Worm (Caenorhabditis elegans) whole organism, L2 larva: ENCODE data around the gene molo-1.

Experiments
- R02D3.7 ChIP-seq: fragments of 150-350 bp; optimal IDR thresholded peaks from 2 replicates; lab custom pipeline; 2014; ENCODE audit warnings: missing biosample characterization, missing genetic modification characterization
- aly-2 ChIP-seq: fragments of 150-350 bp; optimal IDR thresholded peaks from 2 replicates; lab custom pipeline; 2014; ENCODE audit warnings: missing biosample characterization, missing genetic modification characterization
- egl-27 ChIP-seq: sonication (generic microtip); optimal IDR thresholded peaks from 3 replicates; lab custom pipeline; 2017; ENCODE audit warnings: missing biosample characterization, missing genetic modification reagents, missing genetic modification characterization
- snpc-4 ChIP-seq: fragments of 150-350 bp; optimal IDR thresholded peaks from 2 replicates; lab custom pipeline; 2014; ENCODE audit warnings: missing biosample characterization, missing genetic modification characterization
- ztf-4 ChIP-seq: fragments of 150-350 bp; optimal IDR thresholded peaks from 2 replicates; lab custom pipeline; 2014; ENCODE audit warnings: missing biosample characterization, missing genetic modification characterization

DNA sequence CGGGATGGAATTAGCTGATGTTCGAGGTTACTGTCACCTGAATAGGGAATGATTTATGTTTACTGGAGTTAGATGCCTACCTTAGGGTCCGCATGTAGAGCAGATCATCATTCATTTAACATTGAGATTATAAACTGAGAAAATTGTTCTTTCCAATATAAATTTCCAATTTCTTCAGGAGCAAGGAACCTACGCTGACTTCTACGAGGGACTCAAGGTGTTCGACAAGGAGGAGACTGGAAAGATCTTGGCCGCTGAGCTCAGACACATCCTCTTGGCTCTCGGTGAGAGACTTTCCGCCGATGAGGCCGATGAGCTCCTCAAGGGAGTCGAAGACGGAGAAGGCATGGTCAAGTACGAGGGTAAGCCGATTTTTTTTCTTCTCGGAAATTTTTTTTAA is 7.3 kb upstream of the molo-1 start:
- TF ChIP-seq snpc-4 (no peak), R02D3.7 (tag; lab: Kevin White, UChicago) (no peak), ztf-4 (tag; lab: Kevin White, UChicago) (no peak), egl-27 (tag; lab: Kevin White, UChicago) (no peak), aly-2 (tag; lab: Kevin White, UChicago) (no peak)
